Fruit fly (Drosophila melanogaster): ENCODE measurements around the gene CG42688.

The CG42688 gene

DNA sequence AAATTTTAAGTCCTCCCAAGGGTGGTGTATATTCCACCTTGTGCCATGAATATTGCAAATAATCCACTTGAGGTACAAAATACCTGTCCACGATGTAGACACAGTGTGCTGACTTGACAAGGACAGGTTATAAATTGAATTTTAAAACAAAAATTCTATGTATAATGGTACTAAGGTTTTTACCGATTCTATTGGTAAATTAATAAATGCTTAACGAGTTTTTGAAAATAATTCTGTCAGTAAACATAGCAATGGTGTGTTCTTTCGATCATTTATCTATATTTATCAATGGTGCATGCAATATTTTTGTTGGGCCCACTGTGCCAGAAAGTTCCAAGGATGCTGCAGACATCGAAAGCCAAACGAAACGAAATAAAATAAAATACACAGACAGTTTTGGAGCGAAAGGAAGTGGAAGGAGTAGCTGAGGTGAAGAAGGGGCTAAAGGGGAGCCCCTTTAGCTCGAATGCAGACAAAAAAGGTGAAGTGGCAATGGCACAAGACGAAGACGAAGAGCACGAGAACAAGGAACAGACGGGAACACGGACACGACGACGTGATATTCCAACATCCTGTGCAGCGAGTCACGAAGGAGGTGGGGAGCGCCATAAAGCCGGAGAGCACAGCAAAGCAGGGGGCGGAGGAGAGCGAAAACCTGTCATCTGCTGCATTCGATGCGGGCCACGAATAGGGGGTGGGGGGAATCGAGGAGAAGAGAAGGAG is 46.5 kb downstream of the CG42688 start:
- TF ChIP-seq Sry-δ (GFP tag; optimal IDR thresholded peaks at IDR 0.05) (no peak), Awh (GFP tag; IDR thresholded peaks at IDR 0.05) (no peak), Aef1 (GFP tag; IDR thresholded peaks at IDR 0.05) (no peak), Dek (tag; optimal IDR thresholded peaks at IDR 0.05) (no peak), CG7839 (tag; optimal IDR thresholded peaks at IDR 0.05) (peak; percentile 42), TFAM (GFP tag; optimal IDR thresholded peaks at IDR 0.05) (no peak), lab (GFP tag; optimal IDR thresholded peaks at IDR 0.05) (peak; percentile 24), CG13123 (GFP tag; optimal IDR thresholded peaks at IDR 0.05) (no peak), odd (GFP tag; optimal IDR thresholded peaks at IDR 0.05) (no peak), Elba2 (GFP tag; optimal IDR thresholded peaks at IDR 0.05) (no peak), CG11093 (GFP tag; IDR thresholded peaks at IDR 0.05) (no peak), bigmax (GFP tag; optimal IDR thresholded peaks at IDR 0.05) (no peak), NK7.1 (GFP tag; optimal IDR thresholded peaks at IDR 0.05) (no peak), gsb (GFP tag; IDR thresholded peaks at IDR 0.05) (no peak), Sry-β (GFP tag; optimal IDR thresholded peaks at IDR 0.05) (no peak), gcm (GFP tag; optimal IDR thresholded peaks at IDR 0.05) (no peak), hkb (optimal IDR thresholded peaks at IDR 0.05) (no peak), hkb (GFP tag; IDR thresholded peaks at IDR 0.05) (no peak), exex (tag; optimal IDR thresholded peaks at IDR 0.05) (no peak), tin (GFP tag; optimal IDR thresholded peaks at IDR 0.05) (no peak), fru (optimal IDR thresholded peaks at IDR 0.05) (no peak), CG10431 (GFP tag; optimal IDR thresholded peaks at IDR 0.05) (no peak), Camta (GFP tag; optimal IDR thresholded peaks at IDR 0.05) (no peak), CG2199 (GFP tag; IDR thresholded peaks at IDR 0.05) (no peak), CG1603 (tag; optimal IDR thresholded peaks at IDR 0.05) (peak; percentile 33), CG7357 (GFP tag; IDR thresholded peaks at IDR 0.05) (no peak), B-H2 (GFP tag; optimal IDR thresholded peaks at IDR 0.05) (no peak), CG30403 (GFP tag; optimal IDR thresholded peaks at IDR 0.05) (no peak), Usf (GFP tag; optimal IDR thresholded peaks at IDR 0.05) (no peak), tx (GFP tag; optimal IDR thresholded peaks at IDR 0.05) (no peak), CG9797 (GFP tag; optimal IDR thresholded peaks at IDR 0.05) (no peak), C15 (GFP tag; IDR thresholded peaks at IDR 0.05) (no peak), HLHmδ (GFP tag; optimal IDR thresholded peaks at IDR 0.05) (no peak), unpg (GFP tag; optimal IDR thresholded peaks at IDR 0.05) (peak; percentile 36), tup (GFP tag; optimal IDR thresholded peaks at IDR 0.05) (no peak), hb (GFP tag; IDR thresholded peaks at IDR 0.05; ENCODE audit: partially characterized antibody) (no peak), CG6689 (GFP tag; IDR thresholded peaks at IDR 0.05) (no peak), ham (GFP tag; IDR thresholded peaks at IDR 0.05) (no peak), cato (GFP tag; optimal IDR thresholded peaks at IDR 0.05; ENCODE audit: borderline replicate concordance) (no peak), ind (GFP tag; optimal IDR thresholded peaks at IDR 0.05) (no peak), CG13424 (tag; optimal IDR thresholded peaks at IDR 0.05) (peak; percentile 4), CG8290 (GFP tag; optimal IDR thresholded peaks at IDR 0.05) (no peak), CG8290 (tag; optimal IDR thresholded peaks at IDR 0.05) (no peak), ci (GFP tag; IDR thresholded peaks at IDR 0.05) (no peak), bab2 (GFP tag; optimal IDR thresholded peaks at IDR 0.05) (no peak), nerfin-1 (tag; optimal IDR thresholded peaks at IDR 0.05) (no peak), hbn (GFP tag; IDR thresholded peaks at IDR 0.05; ENCODE audit: partially characterized antibody) (no peak), Taf1 (GFP tag; IDR thresholded peaks at IDR 0.05) (no peak), rib (GFP tag; IDR thresholded peaks at IDR 0.05) (0 out of 2 replicates have a peak, but pooled peaks have one; percentile 19), ATbp (GFP tag; optimal IDR thresholded peaks at IDR 0.05) (no peak), CG31388 (GFP tag; optimal IDR thresholded peaks at IDR 0.05) (no peak)

All from whole organism, embryonic.